Worm (Caenorhabditis elegans): ENCODE results near the gene pid-1.

Gene pid-1

ce11 chrII:7663704-7664660 lies 26.4 kb downstream of the pid-1 start, which contains the start of the genes F18A1.7 and rpa-1 (continued):
- TF ChIP-seq Y53G8AR.9 (GFP tag; conservative IDR thresholded peaks at IDR 0.05), result peak; percentile 67
- TF ChIP-seq T07F8.4 (tag; optimal IDR thresholded peaks at IDR 0.05), result no peak
- TF ChIP-seq unc-130 (GFP tag; optimal IDR thresholded peaks at IDR 0.05), result peak; percentile 87
- no peak for TF ChIP-seq K11D2.4 (GFP tag; IDR thresholded peaks at IDR 0.05)
- no peak for TF ChIP-seq ama-1 (optimal IDR thresholded peaks at IDR 0.05)
- TF ChIP-seq ama-1 (GFP tag; optimal IDR thresholded peaks at IDR 0.05), result no peak
- TF ChIP-seq F23B12.7 (tag; optimal IDR thresholded peaks at IDR 0.05; ENCODE audit: insufficient read depth), result no peak
- TF ChIP-seq F22D6.2 (tag; optimal IDR thresholded peaks at IDR 0.05), result no peak
- TF ChIP-seq F57C9.4 (tag; optimal IDR thresholded peaks at IDR 0.05), result no peak
- peak; percentile 60; the same call in 1 of the 2 replicates for TF ChIP-seq attf-6 (GFP tag; IDR thresholded peaks at IDR 0.05)
- peak; percentile 96 for TF ChIP-seq ceh-91 (GFP tag; IDR thresholded peaks at IDR 0.05)
- peak; percentile 98 for TF ChIP-seq madf-6 (GFP tag; IDR thresholded peaks at IDR 0.05)
- no peak for TF ChIP-seq B0035.1 (tag; optimal IDR thresholded peaks at IDR 0.05)
- peak; percentile 48 for TF ChIP-seq mcd-1 (GFP tag; IDR thresholded peaks at IDR 0.05)
- no peak for TF ChIP-seq lir-1 (GFP tag; conservative IDR thresholded peaks at IDR 0.05)
- no peak for TF ChIP-seq zfh-2 (GFP tag; conservative IDR thresholded peaks at IDR 0.05)
- no peak for TF ChIP-seq attf-5 (GFP tag; optimal IDR thresholded peaks at IDR 0.05)
- TF ChIP-seq ztf-18 (tag; optimal IDR thresholded peaks at IDR 0.05), result no peak
- no peak for TF ChIP-seq sptf-2 (GFP tag; optimal IDR thresholded peaks at IDR 0.05)
- TF ChIP-seq egrh-3 (GFP tag; IDR thresholded peaks at IDR 0.05), result no peak
- no peak for TF ChIP-seq hlh-12 (tag; optimal IDR thresholded peaks at IDR 0.05)
- TF ChIP-seq nhr-120 (GFP tag; IDR thresholded peaks at IDR 0.05), result no peak
- TF ChIP-seq chd-7 (tag; optimal IDR thresholded peaks at IDR 0.05), result no peak
- peak; percentile 43; the same call in 1 of the 2 replicates for TF ChIP-seq pbrm-1 (GFP tag; IDR thresholded peaks at IDR 0.05)
- TF ChIP-seq mel-28 (tag; optimal IDR thresholded peaks at IDR 0.05; ENCODE audit: borderline replicate concordance), result no peak
- TF ChIP-seq tlf-1 (GFP tag; optimal IDR thresholded peaks at IDR 0.05), result peak; percentile 79
- TF ChIP-seq zim-3 (tag; optimal IDR thresholded peaks at IDR 0.05), result no peak
- TF ChIP-seq lin-54 (GFP tag; optimal IDR thresholded peaks at IDR 0.05), result peak; percentile 85
- no peak for TF ChIP-seq F55B11.4 (tag; optimal IDR thresholded peaks at IDR 0.05; ENCODE audit: borderline replicate concordance, insufficient read depth)
- no peak for TF ChIP-seq pha-4 (tag; optimal IDR thresholded peaks at IDR 0.05)
- TF ChIP-seq somi-1 (GFP tag; optimal IDR thresholded peaks at IDR 0.05), result no peak
- TF ChIP-seq cebp-2 (GFP tag; IDR thresholded peaks at IDR 0.05), result no peak
- TF ChIP-seq mes-4 (tag; optimal IDR thresholded peaks at IDR 0.05), result no peak
- no peak for TF ChIP-seq ztf-26 (tag; optimal IDR thresholded peaks at IDR 0.05)
- no peak for TF ChIP-seq ceh-27 (GFP tag; optimal IDR thresholded peaks at IDR 0.05)
- TF ChIP-seq let-526 (GFP tag; IDR thresholded peaks at IDR 0.05), result no peak
- TF ChIP-seq him-1 (tag; optimal IDR thresholded peaks at IDR 0.05), result no peak
- TF ChIP-seq die-1 (tag; optimal IDR thresholded peaks at IDR 0.05), result no peak

DNA sequence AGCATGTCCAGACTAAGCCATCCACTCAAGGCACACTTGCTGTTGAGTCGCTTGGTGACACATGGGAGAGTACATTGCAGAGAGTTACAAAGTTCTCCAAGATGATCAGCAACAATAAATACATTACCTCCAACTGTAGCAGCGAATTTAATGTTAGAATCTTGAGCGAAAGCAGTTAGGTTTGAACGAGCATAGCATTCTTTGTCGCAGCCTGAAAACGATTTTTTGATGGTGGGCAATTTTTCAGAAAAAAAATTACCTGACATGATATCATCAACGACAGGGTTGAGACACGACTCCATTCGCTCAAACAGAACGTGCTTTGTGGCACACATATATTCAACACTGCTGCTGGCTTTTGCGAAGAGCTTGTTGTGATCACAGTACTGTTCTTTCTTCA lies 27.3 kb downstream of the pid-1 start:
- TF ChIP-seq egl-44 (GFP tag; IDR thresholded peaks at IDR 0.05), result no peak
- no peak for TF ChIP-seq B0035.1 (tag; optimal IDR thresholded peaks at IDR 0.05)
- no peak for TF ChIP-seq ama-1 (optimal IDR thresholded peaks at IDR 0.05)
- no peak for TF ChIP-seq ama-1 (GFP tag; optimal IDR thresholded peaks at IDR 0.05)
- no peak for TF ChIP-seq attf-3 (GFP tag; conservative IDR thresholded peaks at IDR 0.05)
- no peak for TF ChIP-seq efl-1 (GFP tag; optimal IDR thresholded peaks at IDR 0.05)
- no peak for TF ChIP-seq ztf-3 (GFP tag; optimal IDR thresholded peaks at IDR 0.05)
- no peak for TF ChIP-seq lin-40 (tag; optimal IDR thresholded peaks at IDR 0.05)
- TF ChIP-seq Y95B8A.8 (GFP tag; IDR thresholded peaks at IDR 0.05), result no peak
- no peak for TF ChIP-seq ceh-27 (GFP tag; optimal IDR thresholded peaks at IDR 0.05)
- TF ChIP-seq Y56A3A.18 (GFP tag; IDR thresholded peaks at IDR 0.05), result no peak
- no peak for TF ChIP-seq lir-1 (GFP tag; conservative IDR thresholded peaks at IDR 0.05)
- TF ChIP-seq F37B4.10 (GFP tag; IDR thresholded peaks at IDR 0.05), result no peak
- TF ChIP-seq fkh-3 (tag; optimal IDR thresholded peaks at IDR 0.05), result no peak
- no peak for TF ChIP-seq atf-7 (tag; optimal IDR thresholded peaks at IDR 0.05)
- no peak for TF ChIP-seq hlh-12 (tag; optimal IDR thresholded peaks at IDR 0.05)

All from whole organism, young adult.